Worm (Caenorhabditis elegans) whole organism, midembryonic: ENCODE results near the gene W03C9.5.

Experiments used
- T22C8.4 ChIP-seq: fragments of 200-800 bp; sonication (Bioruptor generic); IDR thresholded peaks from 2 replicates; pipeline ENCODE4 v1.3.6; 2022; ENCODE audit warnings: missing genetic modification characterization, missing compliant biosample characterization
- cog-1 ChIP-seq: sonication (generic microtip); optimal IDR thresholded peaks from 2 replicates; lab custom pipeline; 2016; ENCODE audit warnings: missing genetic modification characterization, missing compliant biosample characterization
- flt-1 ChIP-seq: fragments of 200-800 bp; sonication (Bioruptor generic); IDR thresholded peaks from 2 replicates; pipeline ENCODE4 v1.3.6; 2022; ENCODE audit warnings: missing genetic modification characterization, missing compliant biosample characterization
- klf-2 ChIP-seq: fragments of 200-800 bp; sonication (Bioruptor generic); conservative IDR thresholded peaks from 2 replicates; pipeline ENCODE4 v1.3.6; 2022; ENCODE audit warnings: missing genetic modification reagents, missing genetic modification characterization, missing compliant biosample characterization
- med-1 ChIP-seq: sonication (generic microtip); optimal IDR thresholded peaks from 2 replicates; lab custom pipeline; 2017; ENCODE audit warnings: missing genetic modification characterization, mild to moderate bottlenecking, missing compliant biosample characterization, antibody characterized with exemption, missing genetic modification reagents; ENCODE audit not compliant: insufficient read depth
- ref-1 ChIP-seq: fragments of 200-800 bp; sonication (Bioruptor generic); conservative IDR thresholded peaks from 2 replicates; pipeline ENCODE4 v1.3.6; 2022; ENCODE audit warnings: missing genetic modification reagents, missing genetic modification characterization, missing compliant biosample characterization
- tab-1 ChIP-seq: fragments of 200-800 bp; sonication (Bioruptor generic); IDR thresholded peaks from 2 replicates; pipeline ENCODE4 v1.3.6; 2022; ENCODE audit warnings: missing genetic modification characterization, missing compliant biosample characterization
- ztf-23 ChIP-seq: fragments of 200-800 bp; sonication (Bioruptor generic); IDR thresholded peaks from 2 replicates; pipeline ENCODE4 v1.3.6; 2022; ENCODE audit warnings: missing genetic modification reagents, missing genetic modification characterization, missing compliant biosample characterization
- ztf-29 ChIP-seq: fragments of 200-800 bp; sonication (Bioruptor generic); IDR thresholded peaks from 2 replicates; pipeline ENCODE4 v1.3.6; 2022; ENCODE audit warnings: missing genetic modification reagents, missing genetic modification characterization, missing compliant biosample characterization

W03C9.5 gene

ce11 chrII:11969033-11969432 is 1.7 kb upstream of the W03C9.5 start:
- no peak for TF ChIP-seq cog-1 (tag; lab: Kevin White, UChicago)

- no peak for TF ChIP-seq med-1 (GFP tag; lab: Kevin White, UChicago)
- TF ChIP-seq T22C8.4 (GFP tag; lab: Robert Waterston, UW) = no peak
- TF ChIP-seq klf-2 (GFP tag; lab: Robert Waterston, UW) = no peak
- no peak for TF ChIP-seq tab-1 (GFP tag; lab: Robert Waterston, UW)
- no peak for TF ChIP-seq ztf-29 (GFP tag; lab: Robert Waterston, UW)
- no peak for TF ChIP-seq ref-1
- TF ChIP-seq cog-1 (tag; lab: Kevin White, UChicago) = no peak
- TF ChIP-seq flt-1 = no peak
- TF ChIP-seq ztf-23 (GFP tag; lab: Robert Waterston, UW) = no peak
Observed at ce11 chrII:11968275-11968674, 931 bp upstream of the W03C9.5 start, which contains the start of gene mex-1. Gene mex-1 (plus strand): TSS chrII:11968637.

ce11 chrII:11966602-11967001 is 742 bp downstream of the W03C9.5 start, which contains the start of gene rab-7:
Gene rab-7 (minus strand): TSS chrII:11966931.
- no peak for TF ChIP-seq ztf-29 (GFP tag; lab: Robert Waterston, UW)
- TF ChIP-seq ztf-23 (GFP tag; lab: Robert Waterston, UW) = no peak
- no peak for TF ChIP-seq klf-2 (GFP tag; lab: Robert Waterston, UW)
- TF ChIP-seq ref-1 = no peak
- TF ChIP-seq cog-1 (tag; lab: Kevin White, UChicago) = no peak
- no peak for TF ChIP-seq T22C8.4 (GFP tag; lab: Robert Waterston, UW)
- TF ChIP-seq flt-1 = no peak
- no peak for TF ChIP-seq med-1 (GFP tag; lab: Kevin White, UChicago)
- no peak for TF ChIP-seq tab-1 (GFP tag; lab: Robert Waterston, UW)

- no peak for TF ChIP-seq ztf-29 (GFP tag; lab: Robert Waterston, UW)
- no peak for TF ChIP-seq tab-1 (GFP tag; lab: Robert Waterston, UW)
- TF ChIP-seq T22C8.4 (GFP tag; lab: Robert Waterston, UW) = no peak
- TF ChIP-seq flt-1 = no peak
- no peak for TF ChIP-seq med-1 (GFP tag; lab: Kevin White, UChicago)
- no peak for TF ChIP-seq ref-1
- no peak for TF ChIP-seq klf-2 (GFP tag; lab: Robert Waterston, UW)
- no peak for TF ChIP-seq ztf-23 (GFP tag; lab: Robert Waterston, UW)
- no peak for TF ChIP-seq cog-1 (tag; lab: Kevin White, UChicago)
Observed at ce11 chrII:11964847-11965246, 2.5 kb downstream of the W03C9.5 start.

ce11 chrII:11963132-11963630 is 4.2 kb downstream of the W03C9.5 start:
- no peak for TF ChIP-seq klf-2 (GFP tag; lab: Robert Waterston, UW)
- TF ChIP-seq ref-1 = no peak
- no peak for TF ChIP-seq flt-1
- no peak for TF ChIP-seq tab-1 (GFP tag; lab: Robert Waterston, UW)
- no peak for TF ChIP-seq T22C8.4 (GFP tag; lab: Robert Waterston, UW)
- TF ChIP-seq med-1 (GFP tag; lab: Kevin White, UChicago) = no peak
- TF ChIP-seq ztf-23 (GFP tag; lab: Robert Waterston, UW) = no peak
- no peak for TF ChIP-seq cog-1 (tag; lab: Kevin White, UChicago)
- TF ChIP-seq ztf-29 (GFP tag; lab: Robert Waterston, UW) = no peak

ce11 chrII:11962083-11962482 is 5.3 kb downstream of the W03C9.5 start, which contains the start of the genes W03C9.1 and W03C9.2:
Gene W03C9.1 (minus strand): TSS chrII:11962128.
Gene W03C9.2 (plus strand): TSS chrII:11962368.
- no peak for TF ChIP-seq klf-2 (GFP tag; lab: Robert Waterston, UW)
- TF ChIP-seq ztf-23 (GFP tag; lab: Robert Waterston, UW) = no peak
- no peak for TF ChIP-seq ref-1
- TF ChIP-seq ztf-29 (GFP tag; lab: Robert Waterston, UW) = no peak
- TF ChIP-seq med-1 (GFP tag; lab: Kevin White, UChicago) = no peak
- TF ChIP-seq cog-1 (tag; lab: Kevin White, UChicago) = no peak

- peak; percentile 100 for TF ChIP-seq flt-1
- TF ChIP-seq med-1 (GFP tag; lab: Kevin White, UChicago) = peak; percentile 95
- TF ChIP-seq ztf-29 (GFP tag; lab: Robert Waterston, UW) = peak; percentile 100
- TF ChIP-seq tab-1 (GFP tag; lab: Robert Waterston, UW) = peak; percentile 100
- peak; percentile 99 for TF ChIP-seq ref-1
- TF ChIP-seq ztf-23 (GFP tag; lab: Robert Waterston, UW) = peak; percentile 99
- peak; percentile 100 for TF ChIP-seq cog-1 (tag; lab: Kevin White, UChicago)
- peak; percentile 100 for TF ChIP-seq klf-2 (GFP tag; lab: Robert Waterston, UW)
- TF ChIP-seq T22C8.4 (GFP tag; lab: Robert Waterston, UW) = peak; percentile 99
Observed at ce11 chrII:11960596-11961217, 6.6 kb downstream of the W03C9.5 start.

ce11 chrII:11958793-11959574 is 8.4 kb downstream of the W03C9.5 start:
- peak; percentile 75 for TF ChIP-seq cog-1 (tag; lab: Kevin White, UChicago)
- no peak for TF ChIP-seq med-1 (GFP tag; lab: Kevin White, UChicago)
- TF ChIP-seq T22C8.4 (GFP tag; lab: Robert Waterston, UW) = no peak; the same call in 1 of the 2 replicates
- TF ChIP-seq ztf-23 (GFP tag; lab: Robert Waterston, UW) = peak; percentile 74
- TF ChIP-seq ztf-29 (GFP tag; lab: Robert Waterston, UW) = peak; percentile 62; the same call in 1 of the 2 replicates
- peak; percentile 84 for TF ChIP-seq flt-1
- TF ChIP-seq ref-1 = peak; percentile 60
- TF ChIP-seq tab-1 (GFP tag; lab: Robert Waterston, UW) = no peak
- TF ChIP-seq klf-2 (GFP tag; lab: Robert Waterston, UW) = no peak
